Worm (Caenorhabditis elegans) whole organism, L4/young adult: ENCODE data around the gene tsp-16.

Experiments
- dao-5 ChIP-seq: sonication (generic microtip); optimal IDR thresholded peaks from 2 replicates; lab custom pipeline; 2016; ENCODE audit warnings: missing genotype, missing genetic modification characterization, moderate library complexity, missing compliant biosample characterization
- him-1 ChIP-seq: sonication (generic microtip); optimal IDR thresholded peaks from 2 replicates; lab custom pipeline; 2016; ENCODE audit warnings: missing genotype, missing genetic modification reagents, missing genetic modification characterization, missing compliant biosample characterization

DNA sequence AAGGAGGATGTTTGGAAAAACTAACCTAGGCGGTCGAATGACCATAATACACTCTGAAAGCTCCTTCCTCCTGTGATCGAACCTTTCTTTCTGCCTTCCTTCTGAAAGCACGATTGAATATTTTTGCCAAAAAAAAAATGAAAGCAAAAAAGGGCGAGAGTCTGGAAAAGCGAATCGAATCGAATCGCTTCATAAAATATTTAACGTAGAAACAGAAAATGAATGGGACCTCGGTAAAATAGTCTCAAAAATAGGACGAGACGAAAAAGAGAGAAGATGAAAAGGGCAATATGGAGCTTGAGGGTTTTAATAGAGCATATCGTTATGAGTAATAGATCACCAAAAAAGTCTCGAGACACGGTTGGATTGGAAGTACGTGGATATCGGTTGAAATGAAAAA is 40.1 kb downstream of the tsp-16 start, which contains the start of gene inx-1:
- TF ChIP-seq him-1 (tag; lab: Kevin White, UChicago) (no peak), dao-5 (no peak)
